Fruit fly (Drosophila melanogaster) whole organism, embryonic: ENCODE data around the gene Tmhs.

Experiments
- B-H1 ChIP-seq: fragments of 200-800 bp; sonication (Bioruptor generic); IDR thresholded peaks from 3 replicates; pipeline ENCODE4 v1.3.6; 2022; ENCODE audit warnings: missing biosample characterization, missing genetic modification characterization
- CG10274 ChIP-seq: fragments of 200-800 bp; sonication (Bioruptor generic); optimal IDR thresholded peaks from 3 replicates; lab custom pipeline; 2017; ENCODE audit warnings: missing biosample characterization, mild to moderate bottlenecking, missing genetic modification characterization
- CG12071 ChIP-seq: fragments of 200-800 bp; sonication (Bioruptor generic); optimal IDR thresholded peaks from 3 replicates; lab custom pipeline; 2018; ENCODE audit warnings: missing biosample characterization, mild to moderate bottlenecking, missing genetic modification characterization
- CG13775 ChIP-seq: fragments of 200-800 bp; sonication (Bioruptor generic); optimal IDR thresholded peaks from 3 replicates; lab custom pipeline; 2017; ENCODE audit warnings: missing biosample characterization, mild to moderate bottlenecking, missing genetic modification characterization
- CG17359 ChIP-seq: fragments of 200-800 bp; sonication (Bioruptor generic); optimal IDR thresholded peaks from 3 replicates; lab custom pipeline; 2018; ENCODE audit warnings: missing biosample characterization, mild to moderate bottlenecking, missing genetic modification characterization, moderate library complexity
- CG1792 ChIP-seq: fragments of 200-800 bp; sonication (Bioruptor generic); optimal IDR thresholded peaks from 2 replicates; lab custom pipeline; 2016; ENCODE audit warnings: missing biosample characterization, missing genetic modification characterization
- CG2875 ChIP-seq: fragments of 200-800 bp; sonication (Bioruptor generic); optimal IDR thresholded peaks from 2 replicates; lab custom pipeline; 2017; ENCODE audit warnings: missing biosample characterization, mild to moderate bottlenecking, missing genetic modification characterization, missing genetic modification reagents
- CG30020 ChIP-seq: fragments of 200-800 bp; optimal IDR thresholded peaks from 2 replicates; lab custom pipeline; 2019; ENCODE audit warnings: missing biosample characterization, mild to moderate bottlenecking, missing genetic modification characterization, moderate library complexity
- CG31224 ChIP-seq: fragments of 200-800 bp; sonication (Bioruptor generic); IDR thresholded peaks from 2 replicates; pipeline ENCODE4 v1.3.6; 2022; ENCODE audit warnings: missing biosample characterization, missing genetic modification characterization
- CG3163 ChIP-seq: fragments of 200-800 bp; sonication (Bioruptor generic); optimal IDR thresholded peaks from 3 replicates; lab custom pipeline; 2016; ENCODE audit warnings: missing biosample characterization, missing genetic modification characterization
- CG42726 ChIP-seq: fragments of 200-800 bp; sonication (Bioruptor generic); IDR thresholded peaks from 2 replicates; pipeline ENCODE4 v1.3.6; 2022; ENCODE audit warnings: missing biosample characterization, missing genetic modification characterization; ENCODE audit not compliant: partially characterized antibody
- CG9817 ChIP-seq: fragments of 200-800 bp; sonication (Bioruptor generic); optimal IDR thresholded peaks from 2 replicates; lab custom pipeline; 2018; ENCODE audit warnings: missing biosample characterization, mild to moderate bottlenecking, missing genetic modification characterization, moderate library complexity
- D19A ChIP-seq: fragments of 200-800 bp; optimal IDR thresholded peaks from 3 replicates; lab custom pipeline; 2019; ENCODE audit warnings: missing biosample characterization, mild to moderate bottlenecking, missing genetic modification characterization, moderate library complexity
- Deaf1 ChIP-seq: fragments of 200-800 bp; optimal IDR thresholded peaks from 3 replicates; lab custom pipeline; 2019; ENCODE audit warnings: missing biosample characterization, mild to moderate bottlenecking, missing genetic modification characterization, moderate library complexity
- Drgx ChIP-seq: fragments of 200-800 bp; sonication (Bioruptor generic); IDR thresholded peaks from 2 replicates; pipeline ENCODE4 v1.3.6; 2022; ENCODE audit warnings: missing biosample characterization, missing genetic modification characterization
- Hey ChIP-seq: fragments of 200-800 bp; sonication (Bioruptor generic); optimal IDR thresholded peaks from 3 replicates; lab custom pipeline; 2018; ENCODE audit warnings: missing biosample characterization, mild to moderate bottlenecking, missing genetic modification characterization
- Jarid2 ChIP-seq: fragments of 200-800 bp; sonication (Bioruptor generic); optimal IDR thresholded peaks from 3 replicates; lab custom pipeline; 2017; ENCODE audit warnings: mild to moderate bottlenecking, missing biosample characterization, missing genetic modification reagents, missing genetic modification characterization
- MBD-R2 ChIP-seq: fragments of 200-800 bp; sonication (Bioruptor generic); IDR thresholded peaks from 2 replicates; pipeline ENCODE4 v1.3.6; 2022; ENCODE audit warnings: missing biosample characterization, missing genetic modification characterization
- Med ChIP-seq: fragments of 200-800 bp; sonication (Bioruptor generic); peaks from one replicate; lab custom pipeline; 2016; ENCODE audit warnings: missing biosample characterization, missing genetic modification characterization, mild to moderate bottlenecking, inconsistent platforms, moderate library complexity
- Mes4 ChIP-seq: fragments of 200-800 bp; sonication (Bioruptor generic); optimal IDR thresholded peaks from 2 replicates; lab custom pipeline; 2016; ENCODE audit warnings: missing biosample characterization, missing genetic modification characterization
- Nf-YB ChIP-seq: fragments of 200-800 bp; sonication (Bioruptor generic); optimal IDR thresholded peaks from 3 replicates; lab custom pipeline; 2019; ENCODE audit warnings: missing biosample characterization, mild to moderate bottlenecking, missing genetic modification characterization, moderate library complexity
- Nf-YC ChIP-seq: fragments of 200-800 bp; optimal IDR thresholded peaks from 3 replicates; lab custom pipeline; 2019; ENCODE audit warnings: missing biosample characterization, mild to moderate bottlenecking, missing genetic modification characterization, moderate library complexity
- Oaz ChIP-seq: fragments of 200-800 bp; sonication (Bioruptor generic); IDR thresholded peaks from 2 replicates; pipeline ENCODE4 v1.3.6; 2022; ENCODE audit warnings: missing biosample characterization, missing genetic modification characterization
- Sox102F ChIP-seq: fragments of 200-800 bp; sonication (Bioruptor generic); optimal IDR thresholded peaks from 2 replicates; lab custom pipeline; 2018; ENCODE audit warnings: missing biosample characterization, mild to moderate bottlenecking, missing genetic modification characterization, moderate library complexity
- amos ChIP-seq: fragments of 200-800 bp; sonication (Bioruptor generic); IDR thresholded peaks from 2 replicates; pipeline ENCODE4 v1.3.6; 2022; ENCODE audit warnings: missing biosample characterization, missing genetic modification characterization; ENCODE audit not compliant: partially characterized antibody
- ase ChIP-seq: fragments of 200-800 bp; sonication (Bioruptor generic); IDR thresholded peaks from 3 replicates; pipeline ENCODE4 v1.3.6; 2022; ENCODE audit warnings: missing biosample characterization, missing genetic modification characterization
- ato ChIP-seq: fragments of 200-800 bp; sonication (Bioruptor generic); IDR thresholded peaks from 2 replicates; pipeline ENCODE4 v1.3.6; 2022; ENCODE audit warnings: missing biosample characterization, missing genetic modification characterization; ENCODE audit not compliant: partially characterized antibody
- cg ChIP-seq: fragments of 200-800 bp; sonication (Bioruptor generic); optimal IDR thresholded peaks from 3 replicates; lab custom pipeline; 2019; ENCODE audit warnings: missing biosample characterization, mild to moderate bottlenecking, missing genetic modification characterization, moderate library complexity
- crol ChIP-seq: fragments of 200-800 bp; sonication (Bioruptor generic); IDR thresholded peaks from 2 replicates; pipeline ENCODE4 v1.3.6; 2022; ENCODE audit warnings: missing biosample characterization, missing genetic modification characterization
- exex ChIP-seq: fragments of 200-800 bp; sonication (Bioruptor generic); optimal IDR thresholded peaks from 4 replicates; lab custom pipeline; 2018; ENCODE audit warnings: missing biosample characterization, mild to moderate bottlenecking, missing genetic modification characterization, moderate library complexity
- gro ChIP-seq: fragments of 200-800 bp; sonication (Bioruptor generic); optimal IDR thresholded peaks from 2 replicates; lab custom pipeline; 2016; ENCODE audit warnings: missing biosample characterization, missing genetic modification characterization
- her ChIP-seq: fragments of 200-800 bp; sonication (Bioruptor generic); optimal IDR thresholded peaks from 2 replicates; lab custom pipeline; 2016; ENCODE audit warnings: missing biosample characterization, missing genetic modification characterization
- kni ChIP-seq: fragments of 200-800 bp; sonication (Bioruptor generic); optimal IDR thresholded peaks from 3 replicates; lab custom pipeline; 2017; ENCODE audit warnings: mild to moderate bottlenecking, missing biosample characterization, missing genetic modification reagents, missing genetic modification characterization
- maf-S ChIP-seq: fragments of 200-800 bp; sonication (Bioruptor generic); optimal IDR thresholded peaks from 2 replicates; lab custom pipeline; 2016; ENCODE audit warnings: missing biosample characterization, missing genetic modification characterization
- nerfin-1 ChIP-seq: fragments of 200-800 bp; sonication (Bioruptor generic); optimal IDR thresholded peaks from 3 replicates; lab custom pipeline; 2019; ENCODE audit warnings: missing biosample characterization, mild to moderate bottlenecking, missing genetic modification characterization, moderate library complexity
- sd ChIP-seq: fragments of 200-800 bp; sonication (Bioruptor generic); optimal IDR thresholded peaks from 3 replicates; lab custom pipeline; 2018; ENCODE audit warnings: missing biosample characterization, mild to moderate bottlenecking, missing genetic modification characterization, moderate library complexity
- sens ChIP-seq: fragments of 200-800 bp; sonication (Bioruptor generic); peaks from one replicate; lab custom pipeline; 2016; ENCODE audit warnings: missing biosample characterization, missing genetic modification characterization
- seq ChIP-seq: fragments of 200-800 bp; sonication (Bioruptor generic); IDR thresholded peaks from 2 replicates; pipeline ENCODE4 v1.3.6; 2022; ENCODE audit warnings: missing biosample characterization, missing genetic modification characterization
- sisA ChIP-seq: fragments of 200-800 bp; sonication (Bioruptor generic); IDR thresholded peaks from 2 replicates; pipeline ENCODE4 v1.3.6; 2022; ENCODE audit warnings: missing biosample characterization, missing genetic modification characterization
- sqz ChIP-seq: fragments of 200-800 bp; sonication (Bioruptor generic); optimal IDR thresholded peaks from 3 replicates; lab custom pipeline; 2018; ENCODE audit warnings: missing biosample characterization, mild to moderate bottlenecking, missing genetic modification characterization
- trh ChIP-seq: fragments of 200-800 bp; sonication (Bioruptor generic); optimal IDR thresholded peaks from 2 replicates; lab custom pipeline; 2016; ENCODE audit warnings: missing biosample characterization, missing genetic modification characterization
- vvl ChIP-seq: fragments of 200-800 bp; sonication (Bioruptor generic); IDR thresholded peaks from 2 replicates; pipeline ENCODE4 v1.3.6; 2022; ENCODE audit warnings: missing biosample characterization, missing genetic modification characterization

The Tmhs gene

DNA sequence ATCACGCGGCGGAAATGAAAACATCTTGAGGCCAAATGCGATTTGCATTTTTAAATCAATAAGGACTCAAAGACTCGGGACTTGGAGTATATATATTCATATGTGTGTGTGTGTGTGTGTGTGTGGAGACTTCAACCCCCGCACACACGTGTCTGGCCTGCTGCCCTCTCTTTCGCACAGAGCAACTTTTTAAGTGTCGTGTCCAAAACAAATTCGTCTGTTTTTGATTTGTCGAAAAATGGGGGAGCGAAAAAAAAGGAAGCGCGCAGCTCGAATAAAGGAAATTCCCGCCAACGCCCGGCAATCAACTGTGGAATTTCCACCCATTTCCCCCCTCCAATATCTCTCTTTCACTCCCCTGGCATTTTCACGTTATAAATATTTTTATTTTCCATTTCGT lies 43.5 kb downstream of the Tmhs start:
- TF ChIP-seq B-H1 (no peak), cg (GFP tag; lab: Kevin White, UChicago) (peak; percentile 16), CG30020 (tag; lab: Kevin White, UChicago) (no peak), seq (GFP tag; lab: Robert Waterston, UW) (peak; percentile 55), her (GFP tag; lab: Kevin White, UChicago) (no peak), sd (tag; lab: Kevin White, UChicago) (peak; percentile 41), CG42726 (GFP tag; lab: Robert Waterston, UW) (no peak), Nf-YC (tag; lab: Kevin White, UChicago) (peak; percentile 85), Hey (tag; lab: Kevin White, UChicago) (peak; percentile 15), nerfin-1 (tag; lab: Kevin White, UChicago) (peak; percentile 35), ato (GFP tag; lab: Robert Waterston, UW) (no peak), crol (GFP tag; lab: Robert Waterston, UW) (0 out of 2 replicates have a peak, but pooled peaks have one; percentile 9), Nf-YB (GFP tag; lab: Kevin White, UChicago) (peak; percentile 85)

DNA sequence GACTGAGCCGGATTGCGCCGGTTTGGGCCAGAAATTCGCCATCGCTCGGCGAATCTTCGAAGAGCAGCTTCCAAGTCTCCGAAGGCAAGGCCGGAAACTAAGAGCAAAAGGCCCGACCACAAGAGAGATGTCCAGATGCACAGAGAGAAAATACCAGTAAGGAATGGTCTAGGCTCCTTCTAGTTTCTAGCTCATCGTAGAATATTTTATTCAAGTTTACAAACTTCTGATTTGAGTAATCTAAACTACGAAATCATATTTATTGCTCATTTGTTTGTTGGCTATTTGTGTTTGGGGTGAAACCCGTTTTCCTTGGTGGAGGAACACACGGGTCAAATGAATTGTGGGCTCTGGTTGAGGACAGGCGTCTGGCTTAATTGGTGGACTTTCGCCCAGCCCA lies 52.0 kb downstream of the Tmhs start:
- TF ChIP-seq Drgx (0 out of 2 replicates have a peak, but pooled peaks have one; percentile 32), CG17359 (tag; lab: Kevin White, UChicago) (no peak), Med (GFP tag; lab: Kevin White, UChicago) (peak; percentile 65), Oaz (GFP tag; lab: Robert Waterston, UW) (no peak), CG2875 (GFP tag; lab: Kevin White, UChicago) (no peak), CG12071 (no peak), ase (no peak), sqz (no peak), MBD-R2 (GFP tag; lab: Robert Waterston, UW) (no peak), her (GFP tag; lab: Kevin White, UChicago) (no peak), CG10274 (GFP tag; lab: Kevin White, UChicago) (no peak), amos (GFP tag; lab: Robert Waterston, UW) (no peak), kni (GFP tag; lab: Kevin White, UChicago) (no peak), Mes4 (GFP tag; lab: Kevin White, UChicago) (no peak), exex (tag; lab: Kevin White, UChicago) (no peak), vvl (GFP tag; lab: Robert Waterston, UW) (no peak), CG9817 (no peak), Jarid2 (GFP tag; lab: Kevin White, UChicago) (no peak), maf-S (GFP tag; lab: Kevin White, UChicago) (no peak), trh (no peak), sisA (GFP tag; lab: Robert Waterston, UW) (no peak), sens (peak; percentile 51), CG31224 (GFP tag; lab: Robert Waterston, UW) (no peak)

DNA sequence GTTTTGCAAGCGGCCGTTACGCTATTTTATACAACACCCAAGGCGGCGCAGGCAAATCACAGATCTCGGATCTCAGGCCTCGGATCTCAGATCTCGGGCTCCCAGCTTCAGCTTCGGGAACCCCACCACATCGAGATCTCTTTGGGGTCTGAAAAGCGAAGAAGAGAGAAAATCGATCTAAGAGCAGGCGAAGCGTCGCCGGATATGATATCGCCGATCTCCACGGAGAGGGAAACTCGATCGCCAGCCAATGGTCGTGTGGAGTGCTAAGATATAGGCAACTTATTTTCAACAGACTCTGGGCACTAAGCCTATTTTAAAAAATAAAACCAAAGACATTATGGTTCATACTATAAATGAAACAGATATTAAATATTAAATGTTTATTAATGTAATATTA lies 53.3 kb downstream of the Tmhs start, which contains the start of the genes CG46523 and CG5687:
TSS of gene CG46523 (minus strand) at position 337 of the 400 bp plus-strand sequence.
TSS of gene CG5687 (minus strand) at position 337 of the 400 bp plus-strand sequence.
- TF ChIP-seq CG13775 (GFP tag; lab: Kevin White, UChicago) (no peak), CG3163 (peak; percentile 21), Sox102F (GFP tag; lab: Kevin White, UChicago) (no peak), D19A (no peak), Deaf1 (tag; lab: Kevin White, UChicago) (peak; percentile 13), gro (GFP tag; lab: Kevin White, UChicago) (no peak), CG1792 (GFP tag; lab: Kevin White, UChicago) (no peak), Med (GFP tag; lab: Kevin White, UChicago) (peak; percentile 4), Nf-YC (tag; lab: Kevin White, UChicago) (no peak)
